Worm (Caenorhabditis elegans) whole organism, L4 larva: ENCODE data around the gene T23G5.3.

Source experiments
- ceh-62 ChIP-seq: sonication (generic microtip); optimal IDR thresholded peaks from 2 replicates; lab custom pipeline; 2017; ENCODE audit warnings: missing biosample characterization, missing genetic modification characterization
- fkh-10 ChIP-seq: fragments of 150-350 bp; optimal IDR thresholded peaks from 2 replicates; lab custom pipeline; 2014; ENCODE audit warnings: missing biosample characterization, missing genetic modification reagents, missing genetic modification characterization

DNA sequence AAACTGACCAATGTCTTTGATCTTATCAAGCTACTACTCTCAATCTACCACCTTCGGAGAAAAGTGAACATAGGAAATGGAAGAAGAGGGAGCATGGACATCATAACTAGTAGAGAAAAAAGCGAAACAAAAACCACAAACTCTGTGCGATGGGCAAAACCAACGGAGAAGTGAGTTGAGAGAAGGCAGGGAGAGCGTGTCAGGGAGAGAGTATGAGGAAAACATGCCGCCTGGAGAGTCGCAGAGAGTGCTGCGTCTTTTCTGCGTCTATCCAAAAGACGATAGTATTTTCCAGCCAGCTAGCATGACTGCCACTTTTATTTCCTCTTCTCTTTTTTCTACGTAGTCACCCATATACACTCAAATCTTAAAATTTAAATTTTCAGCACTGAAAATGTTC is 8.9 kb upstream of the T23G5.3 start, which contains the start of gene saeg-2:
- TF ChIP-seq fkh-10 (no peak), ceh-62 (tag; lab: Kevin White, UChicago) (no peak)
